Worm (Caenorhabditis elegans): ENCODE data around the gene ZK546.19.

DNA sequence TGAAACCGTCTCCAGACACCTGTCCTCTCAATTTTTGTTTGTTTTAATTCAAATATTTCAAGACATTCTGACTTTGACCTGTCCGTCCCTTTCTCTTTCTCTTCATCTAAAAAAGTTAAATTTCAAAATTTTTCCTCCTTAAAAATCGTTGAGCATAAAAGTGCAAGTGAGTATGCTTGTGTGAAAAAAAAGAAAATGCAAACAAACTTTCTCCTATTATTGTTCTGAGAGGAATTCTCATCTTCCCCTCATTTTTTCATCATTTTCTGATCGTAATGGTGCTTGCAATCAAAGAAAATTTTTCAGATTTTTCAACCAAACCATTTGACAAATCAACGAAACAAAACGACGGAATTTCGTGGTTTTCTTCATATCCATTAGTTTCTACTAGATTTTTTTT, 27.3 kb downstream of the ZK546.19 start, which contains the start of gene shc-2:
- TF ChIP-seq nhr-28 (tag; optimal IDR thresholded peaks at IDR 0.05) (no peak), elt-3 (tag; optimal IDR thresholded peaks at IDR 0.05) (no peak), pha-4 (tag; optimal IDR thresholded peaks at IDR 0.05) (no peak), unc-62 (GFP tag; optimal IDR thresholded peaks at IDR 0.05) (no peak), blmp-1 (tag; optimal IDR thresholded peaks at IDR 0.05) (no peak), nhr-2 (tag; optimal IDR thresholded peaks at IDR 0.05) (no peak)
